Worm (Caenorhabditis elegans) whole organism, L1 larva: ENCODE data around the gene W06D11.5.

Experiments
- dpl-1 ChIP-seq, 3 experiments: fragments of 150-350 bp in 2 of 3; sonication (generic microtip) in 1 of 3; optimal IDR thresholded peaks; 2 replicates each; lab custom pipeline; 2014 to 2017; ENCODE audit warnings: missing biosample characterization in 3 of 3, missing genetic modification characterization in 3 of 3, missing genetic modification reagents in 3 of 3
- efl-1 ChIP-seq, 4 experiments: fragments of 150-350 bp; optimal IDR thresholded peaks in 3 of 4; peaks in 1 of 4; 1 replicate in 1 of 4; 2 replicates in 3 of 4; lab custom pipeline; 2014; ENCODE audit warnings: missing biosample characterization in 2 of 4, missing genetic modification characterization in 2 of 4, missing genetic modification reagents in 2 of 4
- fos-1 ChIP-seq: fragments of 150-350 bp; optimal IDR thresholded peaks from 2 replicates; lab custom pipeline; 2014; ENCODE audit warnings: missing biosample characterization, missing genetic modification characterization
- lin-13 ChIP-seq: fragments of 150-350 bp; optimal IDR thresholded peaks from 2 replicates; lab custom pipeline; 2014; ENCODE audit warnings: missing biosample characterization, missing genetic modification reagents, missing genetic modification characterization
- lsy-2 ChIP-seq, 2 experiments: fragments of 150-350 bp; optimal IDR thresholded peaks; 2 replicates each; lab custom pipeline; 2014; ENCODE audit warnings: missing biosample characterization in 2 of 2, missing genetic modification characterization in 2 of 2
- nhr-19 ChIP-seq: fragments of 200-800 bp; sonication (Bioruptor generic); conservative IDR thresholded peaks from 2 replicates; pipeline ENCODE4 v1.3.6; 2022; ENCODE audit warnings: missing genetic modification characterization, missing compliant biosample characterization
- nhr-85 ChIP-seq: sonication (generic microtip); peaks from one replicate; lab custom pipeline; 2016; ENCODE audit warnings: missing genetic modification characterization, inconsistent platforms, missing compliant biosample characterization
- pqm-1 ChIP-seq: sonication (generic microtip); optimal IDR thresholded peaks from 3 replicates; lab custom pipeline; 2017; ENCODE audit warnings: missing biosample characterization, missing genetic modification characterization
- ztf-4 ChIP-seq: fragments of 150-350 bp; optimal IDR thresholded peaks from 2 replicates; lab custom pipeline; 2014; ENCODE audit warnings: missing biosample characterization, missing genetic modification characterization

- no peak for TF ChIP-seq efl-1 (optimal IDR thresholded peaks at IDR 0.05; lab: Kevin White, UChicago)
- no peak for TF ChIP-seq efl-1 (GFP tag; optimal IDR thresholded peaks at IDR 0.05 in 1 of 2; lab: Kevin White, UChicago)
- TF ChIP-seq nhr-19 (GFP tag; lab: Robert Waterston, UW): no peak
- no peak for TF ChIP-seq nhr-85 (tag; lab: Kevin White, UChicago)
- TF ChIP-seq fos-1 (tag; lab: Kevin White, UChicago): no peak
- no peak for TF ChIP-seq lsy-2 (tag; optimal IDR thresholded peaks at IDR 0.05; lab: Kevin White, UChicago)
- TF ChIP-seq pqm-1: no peak
- no peak for TF ChIP-seq lin-13
- TF ChIP-seq ztf-4 (tag; lab: Kevin White, UChicago): no peak
- TF ChIP-seq dpl-1 (GFP tag; optimal IDR thresholded peaks at IDR 0.05; lab: Kevin White, UChicago): no peak
Measured at ce11 chrX:12341338-12341737, 41.4 kb downstream of the W06D11.5 start, which contains the start of gene zig-2.
